Worm (Caenorhabditis elegans): Measurements from ENCODE around the gene pygl-1.
A peak's percentile ranks its signal among the peaks of the same experiment; 100 is the strongest.

The pygl-1 gene

ce11 chrV:3581643-3582042 lies 2.8 kb downstream of the pygl-1 start:
- TF ChIP-seq flh-1 (GFP tag; optimal IDR thresholded peaks at IDR 0.05), result no peak

ce11 chrV:3582086-3582485 lies 3.3 kb downstream of the pygl-1 start:
- TF ChIP-seq ces-1 (GFP tag; optimal IDR thresholded peaks at IDR 0.05) (no peak), nhr-2 (tag; optimal IDR thresholded peaks at IDR 0.05) (no peak)

- TF ChIP-seq nhr-76 (tag; optimal IDR thresholded peaks at IDR 0.05) (no peak), nhr-28 (tag; optimal IDR thresholded peaks at IDR 0.05) (no peak), ceh-83 (GFP tag; optimal IDR thresholded peaks at IDR 0.05) (no peak), nhr-12 (tag; optimal IDR thresholded peaks at IDR 0.05) (no peak), M03D4.4 (tag; optimal IDR thresholded peaks at IDR 0.05) (no peak), sem-2 (GFP tag; optimal IDR thresholded peaks at IDR 0.05) (no peak), hlh-1 (tag; optimal IDR thresholded peaks at IDR 0.05) (no peak), tbx-8 (GFP tag; optimal IDR thresholded peaks at IDR 0.05) (no peak), ceh-39 (tag; optimal IDR thresholded peaks at IDR 0.05) (no peak), unc-62 (GFP tag; optimal IDR thresholded peaks at IDR 0.05) (no peak), ham-2 (GFP tag; optimal IDR thresholded peaks at IDR 0.05) (no peak)
These were observed 3.8 kb downstream of the pygl-1 start for ce11 chrV:3582671-3583070.

ce11 chrV:3583622-3584021 lies 4.8 kb downstream of the pygl-1 start:
- TF ChIP-seq nhr-76 (tag; optimal IDR thresholded peaks at IDR 0.05) (no peak), nhr-28 (tag; optimal IDR thresholded peaks at IDR 0.05) (no peak), sptf-1 (tag; optimal IDR thresholded peaks at IDR 0.05) (no peak), flh-1 (GFP tag; optimal IDR thresholded peaks at IDR 0.05) (no peak), bed-3 (GFP tag; optimal IDR thresholded peaks at IDR 0.05) (no peak), unc-39 (tag; optimal IDR thresholded peaks at IDR 0.05) (no peak), ceh-39 (tag; optimal IDR thresholded peaks at IDR 0.05) (no peak), hlh-1 (tag; optimal IDR thresholded peaks at IDR 0.05) (no peak), drap-1 (GFP tag; optimal IDR thresholded peaks at IDR 0.05) (no peak), mab-5 (tag; optimal IDR thresholded peaks at IDR 0.05) (no peak), snpc-4 (tag; optimal IDR thresholded peaks at IDR 0.05) (no peak), nhr-2 (tag; optimal IDR thresholded peaks at IDR 0.05) (no peak), blmp-1 (tag; optimal IDR thresholded peaks at IDR 0.05) (no peak), ham-2 (GFP tag; optimal IDR thresholded peaks at IDR 0.05) (no peak), nhr-12 (tag; optimal IDR thresholded peaks at IDR 0.05) (no peak), mls-2 (tag; optimal IDR thresholded peaks at IDR 0.05) (no peak)

- TF ChIP-seq lin-32 (GFP tag; optimal IDR thresholded peaks at IDR 0.05), result no peak
- no peak for TF ChIP-seq nhr-12 (tag; optimal IDR thresholded peaks at IDR 0.05)
- no peak for TF ChIP-seq lsy-2 (tag; optimal IDR thresholded peaks at IDR 0.05)
- no peak for TF ChIP-seq blmp-1 (tag; optimal IDR thresholded peaks at IDR 0.05)
- TF ChIP-seq ham-2 (GFP tag; optimal IDR thresholded peaks at IDR 0.05), result no peak
These were observed 6.2 kb downstream of the pygl-1 start for ce11 chrV:3585011-3585410.

ce11 chrV:3586014-3586689 lies 7.3 kb downstream of the pygl-1 start, which contains the start of the genes rpl-11.1 and T22F3.2:
TSS of gene rpl-11.1 (minus strand) at chrV:3586064.
TSS of gene T22F3.2 (plus strand) at chrV:3586639.
- TF ChIP-seq hlh-1 (tag; optimal IDR thresholded peaks at IDR 0.05), result no peak
- no peak for TF ChIP-seq unc-62 (GFP tag; optimal IDR thresholded peaks at IDR 0.05)
- TF ChIP-seq ceh-43 (GFP tag; optimal IDR thresholded peaks at IDR 0.05), result no peak
- TF ChIP-seq tbx-8 (GFP tag; optimal IDR thresholded peaks at IDR 0.05), result no peak
- TF ChIP-seq mls-2 (tag; optimal IDR thresholded peaks at IDR 0.05), result no peak
- TF ChIP-seq snpc-4 (tag; optimal IDR thresholded peaks at IDR 0.05), result no peak
- no peak for TF ChIP-seq mep-1 (tag; optimal IDR thresholded peaks at IDR 0.05)
- no peak for TF ChIP-seq lin-32 (GFP tag; optimal IDR thresholded peaks at IDR 0.05)

ce11 chrV:3587633-3588032 lies 8.8 kb downstream of the pygl-1 start:
- peak; percentile 74 for TF ChIP-seq mls-2 (tag; optimal IDR thresholded peaks at IDR 0.05)
- TF ChIP-seq nhr-12 (tag; optimal IDR thresholded peaks at IDR 0.05), result no peak
- TF ChIP-seq sem-2 (GFP tag; optimal IDR thresholded peaks at IDR 0.05), result peak; percentile 28
- TF ChIP-seq ceh-83 (GFP tag; optimal IDR thresholded peaks at IDR 0.05), result peak; percentile 69
- peak; percentile 31 for TF ChIP-seq cnd-1 (tag; optimal IDR thresholded peaks at IDR 0.05)
- peak; percentile 86 for TF ChIP-seq sptf-1 (tag; optimal IDR thresholded peaks at IDR 0.05)
- TF ChIP-seq flh-1 (GFP tag; optimal IDR thresholded peaks at IDR 0.05), result peak; percentile 33
- TF ChIP-seq blmp-1 (tag; optimal IDR thresholded peaks at IDR 0.05), result no peak
- TF ChIP-seq ceh-43 (GFP tag; optimal IDR thresholded peaks at IDR 0.05), result peak; percentile 82
- TF ChIP-seq ces-1 (GFP tag; optimal IDR thresholded peaks at IDR 0.05), result no peak
- peak; percentile 80 for TF ChIP-seq M03D4.4 (tag; optimal IDR thresholded peaks at IDR 0.05)
- TF ChIP-seq drap-1 (GFP tag; optimal IDR thresholded peaks at IDR 0.05), result peak; percentile 42
- TF ChIP-seq tbx-8 (GFP tag; optimal IDR thresholded peaks at IDR 0.05), result peak; percentile 1
- TF ChIP-seq hlh-1 (tag; optimal IDR thresholded peaks at IDR 0.05), result peak; percentile 27
- peak; percentile 28 for TF ChIP-seq unc-120 (tag; optimal IDR thresholded peaks at IDR 0.05; ENCODE audit: poor library complexity, severe bottlenecking)
- peak; percentile 40 for TF ChIP-seq bed-3 (GFP tag; optimal IDR thresholded peaks at IDR 0.05)
- no peak for TF ChIP-seq ztf-11 (tag; optimal IDR thresholded peaks at IDR 0.05)
- TF ChIP-seq pha-4 (tag; optimal IDR thresholded peaks at IDR 0.05), result no peak
- TF ChIP-seq lsy-2 (tag; optimal IDR thresholded peaks at IDR 0.05), result no peak
